Worm (Caenorhabditis elegans) whole organism, late embryonic: ENCODE data around the gene clec-20.
"Not testable (repeated sequence)": the region's sequence is repeated elsewhere in the genome, so short reads cannot be mapped to it uniquely, and the experiment has no call there.

Experiments used
- C08G9.2 ChIP-seq: sonication (generic microtip); optimal IDR thresholded peaks from 2 replicates; lab custom pipeline; 2016; ENCODE audit warnings: mild to moderate bottlenecking, missing genetic modification characterization, moderate library complexity, missing compliant biosample characterization
- F13H6.1 ChIP-seq: sonication (generic microtip); optimal IDR thresholded peaks from 2 replicates; lab custom pipeline; 2016; ENCODE audit warnings: missing genetic modification characterization, missing compliant biosample characterization
- K02D7.2 ChIP-seq: sonication (generic microtip); optimal IDR thresholded peaks from 2 replicates; lab custom pipeline; 2017; ENCODE audit warnings: mild to moderate bottlenecking, missing genetic modification characterization, missing compliant biosample characterization
- K09A11.1 ChIP-seq: sonication (generic microtip); optimal IDR thresholded peaks from 2 replicates; lab custom pipeline; 2017; ENCODE audit warnings: antibody characterized with exemption, mild to moderate bottlenecking, missing genetic modification characterization, missing compliant biosample characterization; ENCODE audit not compliant: insufficient read depth
- Y22D7AL.16 ChIP-seq: sonication (generic microtip); optimal IDR thresholded peaks from 2 replicates; lab custom pipeline; 2016; ENCODE audit warnings: missing genetic modification characterization, missing compliant biosample characterization
- ahr-1 ChIP-seq: sonication (generic microtip); optimal IDR thresholded peaks from 2 replicates; lab custom pipeline; 2016; ENCODE audit warnings: missing genetic modification characterization, missing compliant biosample characterization
- ama-1 ChIP-seq: fragments of 150-350 bp; optimal IDR thresholded peaks from 2 replicates; lab custom pipeline; 2014
- ceh-2 ChIP-seq: sonication (generic microtip); optimal IDR thresholded peaks from 2 replicates; lab custom pipeline; 2016; ENCODE audit warnings: missing genotype, missing genetic modification characterization, missing compliant biosample characterization
- ceh-24 ChIP-seq: sonication (generic microtip); optimal IDR thresholded peaks from 2 replicates; lab custom pipeline; 2016; ENCODE audit warnings: mild to moderate bottlenecking, missing genetic modification characterization, missing compliant biosample characterization
- ceh-31 ChIP-seq: sonication (generic microtip); optimal IDR thresholded peaks from 2 replicates; lab custom pipeline; 2016; ENCODE audit warnings: missing genetic modification characterization, missing compliant biosample characterization
- ceh-45 ChIP-seq: fragments of 200-800 bp; sonication (Bioruptor generic); IDR thresholded peaks from 2 replicates; pipeline ENCODE4 v1.3.6; 2022; ENCODE audit warnings: missing genetic modification reagents, missing genetic modification characterization, missing compliant biosample characterization
- ceh-48 ChIP-seq: sonication (generic microtip); optimal IDR thresholded peaks from 2 replicates; lab custom pipeline; 2016; ENCODE audit warnings: missing genetic modification characterization, inconsistent platforms, missing compliant biosample characterization
- che-1 ChIP-seq: sonication (generic microtip); optimal IDR thresholded peaks from 2 replicates; lab custom pipeline; 2016; ENCODE audit warnings: mild to moderate bottlenecking, missing genetic modification characterization, missing compliant biosample characterization
- dmd-4 ChIP-seq: sonication (generic microtip); optimal IDR thresholded peaks from 2 replicates; lab custom pipeline; 2016; ENCODE audit warnings: borderline replicate concordance, missing genetic modification characterization, missing compliant biosample characterization
- dve-1 ChIP-seq: sonication (generic microtip); optimal IDR thresholded peaks from 2 replicates; lab custom pipeline; 2017; ENCODE audit warnings: antibody characterized with exemption, mild to moderate bottlenecking, missing genetic modification characterization, missing compliant biosample characterization
- elt-2 ChIP-seq: sonication (generic microtip); optimal IDR thresholded peaks from 2 replicates; lab custom pipeline; 2016; ENCODE audit warnings: missing genetic modification reagents, missing genetic modification characterization, missing compliant biosample characterization
- ets-4 ChIP-seq: sonication (generic microtip); optimal IDR thresholded peaks from 2 replicates; lab custom pipeline; 2016; ENCODE audit warnings: missing genetic modification characterization, missing compliant biosample characterization
- fkh-6 ChIP-seq: sonication (generic microtip); optimal IDR thresholded peaks from 2 replicates; lab custom pipeline; 2016; ENCODE audit warnings: missing genetic modification characterization, missing compliant biosample characterization
- hlh-30 ChIP-seq: sonication (generic microtip); optimal IDR thresholded peaks from 2 replicates; lab custom pipeline; 2017; ENCODE audit warnings: antibody characterized with exemption, missing genetic modification characterization, missing compliant biosample characterization; ENCODE audit not compliant: insufficient read depth
- hlh-6 ChIP-seq: sonication (generic microtip); optimal IDR thresholded peaks from 2 replicates; lab custom pipeline; 2016; ENCODE audit warnings: missing genotype, missing genetic modification characterization, missing compliant biosample characterization
- lim-6 ChIP-seq: sonication (generic microtip); optimal IDR thresholded peaks from 2 replicates; lab custom pipeline; 2016; ENCODE audit warnings: missing genetic modification characterization, missing compliant biosample characterization
- lin-11 ChIP-seq: fragments of 200-800 bp; sonication (Bioruptor generic); optimal IDR thresholded peaks from 2 replicates; lab custom pipeline; 2018; ENCODE audit warnings: mild to moderate bottlenecking, missing genetic modification characterization, missing compliant biosample characterization
- madf-2 ChIP-seq: sonication (generic microtip); optimal IDR thresholded peaks from 2 replicates; lab custom pipeline; 2017; ENCODE audit warnings: missing genetic modification characterization, missing compliant biosample characterization
- nhr-11 ChIP-seq: fragments of 150-350 bp; optimal IDR thresholded peaks from 2 replicates; lab custom pipeline; 2014; ENCODE audit warnings: missing biosample characterization, missing genetic modification characterization
- nhr-232 ChIP-seq: sonication (generic microtip); optimal IDR thresholded peaks from 2 replicates; lab custom pipeline; 2016; ENCODE audit warnings: missing genetic modification characterization, missing compliant biosample characterization
- npax-4 ChIP-seq: sonication (generic microtip); optimal IDR thresholded peaks from 2 replicates; lab custom pipeline; 2016; ENCODE audit warnings: missing genetic modification characterization, missing compliant biosample characterization
- pat-9 ChIP-seq: fragments of 200-800 bp; sonication (Bioruptor generic); optimal IDR thresholded peaks from 2 replicates; lab custom pipeline; 2018; ENCODE audit warnings: mild to moderate bottlenecking, missing genetic modification characterization, moderate library complexity, missing compliant biosample characterization
- pha-4 ChIP-seq: fragments of 150-350 bp; optimal IDR thresholded peaks from 2 replicates; lab custom pipeline; 2018; ENCODE audit warnings: missing biosample characterization, missing genetic modification reagents, missing genetic modification characterization
- pqm-1 ChIP-seq: sonication (generic microtip); optimal IDR thresholded peaks from 2 replicates; lab custom pipeline; 2016; ENCODE audit warnings: missing genetic modification characterization, missing compliant biosample characterization
- pros-1 ChIP-seq: fragments of 150-350 bp; optimal IDR thresholded peaks from 2 replicates; lab custom pipeline; 2014; ENCODE audit warnings: missing biosample characterization, missing genetic modification reagents, missing genetic modification characterization
- ref-2 ChIP-seq: sonication (generic microtip); optimal IDR thresholded peaks from 2 replicates; lab custom pipeline; 2016; ENCODE audit warnings: missing genetic modification characterization, missing compliant biosample characterization
- sox-4 ChIP-seq: sonication (generic microtip); optimal IDR thresholded peaks from 2 replicates; lab custom pipeline; 2017; ENCODE audit warnings: mild to moderate bottlenecking, missing genetic modification characterization, inconsistent platforms, missing compliant biosample characterization
- syd-9 ChIP-seq: sonication (generic microtip); optimal IDR thresholded peaks from 2 replicates; lab custom pipeline; 2016; ENCODE audit warnings: mild to moderate bottlenecking, missing genetic modification characterization, moderate library complexity, missing compliant biosample characterization
- tbx-2 ChIP-seq: sonication (generic microtip); optimal IDR thresholded peaks from 2 replicates; lab custom pipeline; 2016; ENCODE audit warnings: missing genetic modification characterization, missing compliant biosample characterization
- tbx-7 ChIP-seq: sonication (generic microtip); optimal IDR thresholded peaks from 2 replicates; lab custom pipeline; 2016; ENCODE audit warnings: missing genotype, missing genetic modification characterization, missing compliant biosample characterization
- unc-42 ChIP-seq: sonication (generic microtip); optimal IDR thresholded peaks from 2 replicates; lab custom pipeline; 2016; ENCODE audit warnings: missing genotype, missing genetic modification characterization, missing compliant biosample characterization
- unc-55 ChIP-seq: sonication (generic microtip); optimal IDR thresholded peaks from 2 replicates; lab custom pipeline; 2017; ENCODE audit warnings: missing biosample characterization, missing genetic modification reagents, missing genetic modification characterization
- zip-5 ChIP-seq: sonication (generic microtip); optimal IDR thresholded peaks from 2 replicates; lab custom pipeline; 2016; ENCODE audit warnings: missing genetic modification characterization, missing compliant biosample characterization
- ztf-16 ChIP-seq: sonication (generic microtip); optimal IDR thresholded peaks from 2 replicates; lab custom pipeline; 2017; ENCODE audit warnings: missing genetic modification characterization, missing compliant biosample characterization

Gene clec-20

DNA sequence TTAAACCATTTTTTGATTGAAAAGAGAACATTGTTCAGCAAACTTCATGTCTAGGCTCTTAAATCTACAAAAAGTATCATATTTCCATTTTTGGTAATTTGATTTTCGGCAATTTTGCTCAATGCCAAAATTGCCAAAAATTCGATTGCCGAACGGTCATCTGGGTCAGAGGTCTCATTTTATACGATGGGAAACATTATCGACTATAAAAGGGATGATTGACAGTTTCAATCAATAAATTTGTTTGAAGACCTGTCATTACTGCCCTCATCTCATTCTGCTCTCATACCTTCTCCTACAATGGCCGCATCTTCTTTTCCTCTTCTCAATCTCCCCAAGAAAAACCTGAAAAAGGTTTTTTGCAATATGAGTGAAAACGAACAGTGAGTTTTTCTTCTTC lies 33.2 kb downstream of the clec-20 start, which contains the start of gene K05F6.14:
Gene K05F6.14, plus strand, starts transcription at position 301 of the 400 bp plus-strand sequence.
- TF ChIP-seq K02D7.2 (tag; lab: Kevin White, UChicago) (no peak), madf-2 (tag; lab: Kevin White, UChicago) (no peak), tbx-2 (tag; lab: Kevin White, UChicago) (no peak), tbx-7 (tag; lab: Kevin White, UChicago) (no peak), dve-1 (tag; lab: Kevin White, UChicago) (no peak), ref-2 (tag; lab: Kevin White, UChicago) (no peak), ceh-2 (no peak), unc-55 (GFP tag; lab: Kevin White, UChicago) (no peak), ceh-24 (tag; lab: Kevin White, UChicago) (no peak), pha-4 (tag; lab: Kevin White, UChicago) (no peak), hlh-6 (tag; lab: Kevin White, UChicago) (no peak), ceh-31 (no peak), lin-11 (tag; lab: Kevin White, UChicago) (no peak), nhr-232 (tag; lab: Kevin White, UChicago) (no peak)

DNA sequence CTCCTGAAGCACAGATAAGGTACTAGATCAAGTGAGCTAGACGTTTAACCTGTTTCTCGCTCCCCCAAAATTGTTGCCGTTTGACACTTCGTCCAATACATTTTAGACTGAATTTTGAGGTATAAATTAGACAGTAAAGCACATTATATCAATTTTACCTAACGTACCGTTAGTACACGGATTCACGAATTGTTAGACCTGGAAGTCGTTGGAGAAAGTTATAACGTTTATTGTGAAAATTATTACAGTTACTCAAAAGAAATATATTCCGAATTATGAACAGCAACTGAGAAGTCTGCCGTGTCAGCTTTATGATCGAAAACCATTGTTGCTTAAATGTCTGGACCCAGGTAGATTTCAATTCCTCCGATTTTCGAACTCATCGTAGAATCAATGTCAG lies 34.2 kb downstream of the clec-20 start:
- TF ChIP-seq npax-4 (tag; lab: Kevin White, UChicago) (no peak), ahr-1 (tag; lab: Kevin White, UChicago) (no peak), zip-5 (tag; lab: Kevin White, UChicago) (no peak), pat-9 (tag; lab: Kevin White, UChicago) (no peak), F13H6.1 (tag; lab: Kevin White, UChicago) (no peak), ets-4 (tag; lab: Kevin White, UChicago) (no peak), tbx-2 (tag; lab: Kevin White, UChicago) (no peak), lim-6 (tag; lab: Kevin White, UChicago) (no peak), pros-1 (tag; lab: Kevin White, UChicago) (no peak), ceh-48 (no peak), hlh-30 (tag; lab: Kevin White, UChicago) (no peak), dmd-4 (no peak), C08G9.2 (tag; lab: Kevin White, UChicago) (no peak), unc-42 (no peak), Y22D7AL.16 (tag; lab: Kevin White, UChicago) (no peak), fkh-6 (tag; lab: Kevin White, UChicago) (no peak), ztf-16 (tag; lab: Kevin White, UChicago) (no peak), elt-2 (tag; lab: Kevin White, UChicago) (no peak)

DNA sequence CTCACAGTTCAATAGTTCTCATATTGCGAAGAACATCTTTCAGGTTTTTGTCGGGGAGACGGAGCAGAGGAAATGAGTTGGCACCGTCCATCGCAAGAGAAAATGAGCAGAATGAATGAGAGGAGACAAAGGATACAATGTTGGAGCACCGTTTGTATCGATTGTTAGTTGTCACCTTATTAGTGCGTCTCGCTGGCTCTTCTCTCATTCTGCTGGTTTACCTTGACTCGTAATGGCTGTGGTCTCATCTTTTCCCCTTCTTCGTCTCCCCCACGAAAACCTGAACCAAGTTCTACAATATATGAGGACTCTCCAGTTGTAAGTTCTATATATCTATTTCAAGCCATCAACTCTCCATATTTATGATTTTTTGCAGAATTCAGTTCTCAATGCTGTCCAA lies 38.8 kb downstream of the clec-20 start, which contains the start of the genes fbxb-54 and fbxb-50:
Gene fbxb-54, minus strand, starts transcription at position 101 of the 400 bp plus-strand sequence.
Gene fbxb-50, plus strand, starts transcription at position 227 of the 400 bp plus-strand sequence.
- not testable (repeated sequence) for TF ChIP-seq syd-9, pha-4, che-1 (tag; lab: Kevin White, UChicago)
- TF ChIP-seq, all 69 proteins: peak for 0; not testable (repeated sequence) for 69

DNA sequence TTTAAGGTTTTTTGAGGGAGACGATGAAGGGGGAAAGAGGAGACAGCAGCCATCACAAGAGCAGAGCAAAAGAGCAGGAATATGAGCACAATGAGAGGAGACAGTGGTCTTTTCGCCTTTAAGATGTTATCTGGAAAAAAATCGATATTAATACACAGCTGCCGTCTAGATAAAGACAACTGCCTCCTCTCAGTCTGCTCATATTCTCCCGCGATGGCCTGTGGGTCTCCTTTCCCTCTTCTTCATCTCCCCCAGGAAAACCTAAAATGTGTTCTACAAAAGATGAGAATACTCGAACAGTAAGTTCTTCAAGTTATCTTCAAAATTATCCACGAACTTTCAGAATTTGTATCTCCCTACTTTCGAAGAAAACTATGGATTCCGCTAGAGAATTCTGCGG lies 44.5 kb downstream of the clec-20 start, which contains the start of the genes fbxb-52 and fbxb-51:
Gene fbxb-52, minus strand, starts transcription at position 101 of the 400 bp plus-strand sequence.
Gene fbxb-51, plus strand, starts transcription at position 212 of the 400 bp plus-strand sequence.
- TF ChIP-seq sox-4 (tag; lab: Kevin White, UChicago), result no peak
- TF ChIP-seq nhr-11 (tag; lab: Kevin White, UChicago), result no peak
- TF ChIP-seq ceh-45 (GFP tag; lab: Robert Waterston, UW), result no peak
- TF ChIP-seq nhr-232 (tag; lab: Kevin White, UChicago), result no peak
- no peak for TF ChIP-seq ama-1 (lab: Kevin White, UChicago)
- TF ChIP-seq C08G9.2 (tag; lab: Kevin White, UChicago), result no peak
- no peak for TF ChIP-seq Y22D7AL.16 (tag; lab: Kevin White, UChicago)
- TF ChIP-seq dve-1 (tag; lab: Kevin White, UChicago), result no peak
- TF ChIP-seq ceh-24 (tag; lab: Kevin White, UChicago), result no peak
- TF ChIP-seq pqm-1 (tag; lab: Kevin White, UChicago), result no peak
- no peak for TF ChIP-seq K09A11.1 (tag; lab: Kevin White, UChicago)
